Worm (Caenorhabditis elegans): ENCODE data around the gene nyn-3.

nyn-3 gene

DNA sequence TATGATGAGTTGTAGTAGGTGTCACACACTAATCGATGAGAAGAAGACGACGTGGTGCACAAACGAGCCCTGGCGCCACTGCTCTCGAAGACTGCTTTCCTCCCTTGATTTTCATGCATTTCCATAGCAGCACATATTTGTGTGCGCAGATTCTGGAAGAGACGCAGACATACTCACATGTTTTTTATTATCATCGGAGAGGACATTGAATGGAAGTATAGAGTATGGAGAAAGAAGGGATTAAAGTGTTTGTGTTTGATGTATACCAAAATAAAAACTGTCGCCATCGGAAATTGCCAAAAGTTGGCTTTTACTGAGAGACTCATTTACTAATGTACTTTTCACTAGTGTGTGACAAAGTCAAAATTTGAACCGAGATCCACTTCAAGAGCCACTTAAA lies 1.8 kb upstream of the nyn-3 start, which contains the start of gene mps-1:
Gene mps-1, minus strand, starts transcription at position 101 of the 400 bp plus-strand sequence.
- TF ChIP-seq klf-2 (GFP tag; conservative IDR thresholded peaks at IDR 0.05), result no peak
- no peak for TF ChIP-seq med-1 (GFP tag; optimal IDR thresholded peaks at IDR 0.05; ENCODE audit: insufficient read depth)
- no peak for TF ChIP-seq tab-1 (GFP tag; IDR thresholded peaks at IDR 0.05)
- TF ChIP-seq flt-1 (GFP tag; IDR thresholded peaks at IDR 0.05), result no peak
- no peak for TF ChIP-seq ref-1 (GFP tag; conservative IDR thresholded peaks at IDR 0.05)
- TF ChIP-seq T22C8.4 (GFP tag; IDR thresholded peaks at IDR 0.05), result no peak
- no peak for TF ChIP-seq ztf-23 (GFP tag; IDR thresholded peaks at IDR 0.05)
- TF ChIP-seq ztf-29 (GFP tag; IDR thresholded peaks at IDR 0.05), result no peak
- no peak for TF ChIP-seq cog-1 (tag; optimal IDR thresholded peaks at IDR 0.05)

DNA sequence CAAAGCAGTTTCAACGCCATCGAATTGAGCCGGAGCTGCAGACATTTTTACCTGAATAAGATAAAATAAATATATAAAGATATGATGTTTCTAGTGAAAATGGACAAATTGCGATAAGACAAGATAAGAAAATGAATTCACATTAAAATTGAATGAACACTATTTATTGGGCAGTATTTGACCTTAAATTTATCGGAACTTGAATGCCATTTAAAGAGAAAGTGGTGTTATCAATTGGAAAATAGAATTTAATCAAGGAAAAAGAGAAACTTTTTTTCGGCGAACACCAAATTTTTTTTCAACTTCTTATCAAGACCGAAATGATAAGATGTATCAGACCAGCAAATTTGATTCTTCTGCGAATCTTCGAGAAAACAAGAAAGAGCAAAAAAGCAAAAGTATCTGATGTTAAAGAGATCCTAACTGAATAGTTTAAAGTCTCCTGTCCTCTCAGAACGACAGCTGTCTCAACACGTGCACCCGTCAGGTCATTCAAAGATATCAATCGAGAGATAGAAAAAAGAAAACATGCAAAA lies 2.3 kb downstream of the nyn-3 start, which contains the start of gene upb-1:
Gene upb-1, minus strand, starts transcription at position 51 of the 536 bp plus-strand sequence.
- TF ChIP-seq flt-1 (GFP tag; IDR thresholded peaks at IDR 0.05) (no peak), T22C8.4 (GFP tag; IDR thresholded peaks at IDR 0.05) (no peak), ztf-23 (GFP tag; IDR thresholded peaks at IDR 0.05) (no peak), med-1 (GFP tag; optimal IDR thresholded peaks at IDR 0.05; ENCODE audit: insufficient read depth) (no peak), tab-1 (GFP tag; IDR thresholded peaks at IDR 0.05) (no peak), klf-2 (GFP tag; conservative IDR thresholded peaks at IDR 0.05) (no peak), ztf-29 (GFP tag; IDR thresholded peaks at IDR 0.05) (no peak), cog-1 (tag; optimal IDR thresholded peaks at IDR 0.05) (no peak), ref-1 (GFP tag; conservative IDR thresholded peaks at IDR 0.05) (no peak)

DNA sequence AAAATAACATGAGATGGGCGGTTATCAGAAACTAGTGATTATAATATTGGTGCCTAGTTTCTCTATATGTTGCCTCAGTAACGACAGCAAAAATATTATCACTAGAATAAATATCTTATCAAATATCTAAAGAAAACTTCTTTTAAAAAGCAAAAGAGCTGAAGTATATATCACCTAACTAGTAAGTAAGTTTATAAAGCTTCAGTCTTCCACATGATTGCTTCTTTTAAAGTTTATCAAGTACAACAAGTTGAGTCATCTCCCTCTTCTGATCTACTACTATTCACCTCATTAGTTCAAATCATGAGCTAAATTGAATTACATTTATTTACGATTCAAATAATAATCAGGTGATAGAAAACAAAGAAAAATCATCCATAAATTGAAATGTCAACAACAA lies 4.3 kb downstream of the nyn-3 start:
- TF ChIP-seq cog-1 (tag; optimal IDR thresholded peaks at IDR 0.05) (no peak), T22C8.4 (GFP tag; IDR thresholded peaks at IDR 0.05) (no peak), tab-1 (GFP tag; IDR thresholded peaks at IDR 0.05) (no peak), med-1 (GFP tag; optimal IDR thresholded peaks at IDR 0.05; ENCODE audit: insufficient read depth) (no peak), klf-2 (GFP tag; conservative IDR thresholded peaks at IDR 0.05) (no peak), ztf-29 (GFP tag; IDR thresholded peaks at IDR 0.05) (no peak), ref-1 (GFP tag; conservative IDR thresholded peaks at IDR 0.05) (no peak), flt-1 (GFP tag; IDR thresholded peaks at IDR 0.05) (no peak), ztf-23 (GFP tag; IDR thresholded peaks at IDR 0.05) (no peak)

DNA sequence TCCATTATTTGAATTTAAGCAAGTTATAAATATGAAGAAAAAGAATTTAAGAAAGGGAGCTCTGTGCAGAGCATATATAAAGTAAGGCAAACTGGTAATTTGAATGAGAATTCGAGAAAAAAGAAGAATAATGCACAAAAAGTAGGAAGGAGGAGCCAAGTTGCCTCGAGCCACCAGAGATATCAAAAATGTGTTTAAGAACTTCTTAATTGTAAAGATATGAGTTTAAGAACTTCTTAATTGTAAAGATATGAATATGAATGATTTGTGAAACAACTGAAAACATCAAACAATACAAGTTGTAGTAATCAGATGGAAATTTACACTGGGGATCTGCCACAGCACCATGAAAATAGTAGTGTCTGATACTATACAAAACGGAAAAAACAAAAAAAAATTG lies 5.6 kb downstream of the nyn-3 start, which contains the start of gene F13H8.6:
Gene F13H8.6, minus strand, starts transcription at position 101 of the 400 bp plus-strand sequence.
- TF ChIP-seq ztf-23 (GFP tag; IDR thresholded peaks at IDR 0.05) (no peak), ztf-29 (GFP tag; IDR thresholded peaks at IDR 0.05) (no peak), tab-1 (GFP tag; IDR thresholded peaks at IDR 0.05) (no peak), T22C8.4 (GFP tag; IDR thresholded peaks at IDR 0.05) (no peak), klf-2 (GFP tag; conservative IDR thresholded peaks at IDR 0.05) (no peak), ref-1 (GFP tag; conservative IDR thresholded peaks at IDR 0.05) (no peak), cog-1 (tag; optimal IDR thresholded peaks at IDR 0.05) (no peak), med-1 (GFP tag; optimal IDR thresholded peaks at IDR 0.05; ENCODE audit: insufficient read depth) (no peak), flt-1 (GFP tag; IDR thresholded peaks at IDR 0.05) (no peak)

ce11 chrII:6283074-6283473 lies 9.4 kb downstream of the nyn-3 start, which contains the start of gene F13H8.1:
F13H8.1 (plus strand) TSS chrII:6283384.
- TF ChIP-seq cog-1 (tag; optimal IDR thresholded peaks at IDR 0.05) (no peak), klf-2 (GFP tag; conservative IDR thresholded peaks at IDR 0.05) (no peak), med-1 (GFP tag; optimal IDR thresholded peaks at IDR 0.05; ENCODE audit: insufficient read depth) (no peak), ztf-29 (GFP tag; IDR thresholded peaks at IDR 0.05) (no peak), flt-1 (GFP tag; IDR thresholded peaks at IDR 0.05) (no peak), ztf-23 (GFP tag; IDR thresholded peaks at IDR 0.05) (no peak), ref-1 (GFP tag; conservative IDR thresholded peaks at IDR 0.05) (no peak), T22C8.4 (GFP tag; IDR thresholded peaks at IDR 0.05) (no peak), tab-1 (GFP tag; IDR thresholded peaks at IDR 0.05) (no peak)

- TF ChIP-seq med-1 (GFP tag; optimal IDR thresholded peaks at IDR 0.05; ENCODE audit: insufficient read depth) (no peak), flt-1 (GFP tag; IDR thresholded peaks at IDR 0.05) (no peak), klf-2 (GFP tag; conservative IDR thresholded peaks at IDR 0.05) (no peak), ref-1 (GFP tag; conservative IDR thresholded peaks at IDR 0.05) (no peak), ztf-23 (GFP tag; IDR thresholded peaks at IDR 0.05) (no peak), cog-1 (tag; optimal IDR thresholded peaks at IDR 0.05) (no peak), ztf-29 (GFP tag; IDR thresholded peaks at IDR 0.05) (no peak)
Observed at ce11 chrII:6281903-6282302, 10.5 kb downstream of the nyn-3 start.

ce11 chrII:6281002-6281401 lies 11.4 kb downstream of the nyn-3 start, which contains the start of gene scly-1:
scly-1 (minus strand) TSS chrII:6281102.
- TF ChIP-seq ref-1 (GFP tag; conservative IDR thresholded peaks at IDR 0.05), result no peak
- TF ChIP-seq klf-2 (GFP tag; conservative IDR thresholded peaks at IDR 0.05), result no peak
- TF ChIP-seq tab-1 (GFP tag; IDR thresholded peaks at IDR 0.05), result no peak
- TF ChIP-seq ztf-23 (GFP tag; IDR thresholded peaks at IDR 0.05), result no peak
- TF ChIP-seq flt-1 (GFP tag; IDR thresholded peaks at IDR 0.05), result no peak
- no peak for TF ChIP-seq med-1 (GFP tag; optimal IDR thresholded peaks at IDR 0.05; ENCODE audit: insufficient read depth)
- TF ChIP-seq ztf-29 (GFP tag; IDR thresholded peaks at IDR 0.05), result no peak
- TF ChIP-seq T22C8.4 (GFP tag; IDR thresholded peaks at IDR 0.05), result no peak
- no peak for TF ChIP-seq cog-1 (tag; optimal IDR thresholded peaks at IDR 0.05)

- TF ChIP-seq ztf-23 (GFP tag; IDR thresholded peaks at IDR 0.05) (no peak), klf-2 (GFP tag; conservative IDR thresholded peaks at IDR 0.05) (no peak), T22C8.4 (GFP tag; IDR thresholded peaks at IDR 0.05) (no peak), flt-1 (GFP tag; IDR thresholded peaks at IDR 0.05) (no peak), tab-1 (GFP tag; IDR thresholded peaks at IDR 0.05) (no peak), cog-1 (tag; optimal IDR thresholded peaks at IDR 0.05) (no peak)
Observed at ce11 chrII:6273916-6274315, 18.5 kb downstream of the nyn-3 start, which contains the start of gene bpl-1. bpl-1 (plus strand) TSS chrII:6274216.

DNA sequence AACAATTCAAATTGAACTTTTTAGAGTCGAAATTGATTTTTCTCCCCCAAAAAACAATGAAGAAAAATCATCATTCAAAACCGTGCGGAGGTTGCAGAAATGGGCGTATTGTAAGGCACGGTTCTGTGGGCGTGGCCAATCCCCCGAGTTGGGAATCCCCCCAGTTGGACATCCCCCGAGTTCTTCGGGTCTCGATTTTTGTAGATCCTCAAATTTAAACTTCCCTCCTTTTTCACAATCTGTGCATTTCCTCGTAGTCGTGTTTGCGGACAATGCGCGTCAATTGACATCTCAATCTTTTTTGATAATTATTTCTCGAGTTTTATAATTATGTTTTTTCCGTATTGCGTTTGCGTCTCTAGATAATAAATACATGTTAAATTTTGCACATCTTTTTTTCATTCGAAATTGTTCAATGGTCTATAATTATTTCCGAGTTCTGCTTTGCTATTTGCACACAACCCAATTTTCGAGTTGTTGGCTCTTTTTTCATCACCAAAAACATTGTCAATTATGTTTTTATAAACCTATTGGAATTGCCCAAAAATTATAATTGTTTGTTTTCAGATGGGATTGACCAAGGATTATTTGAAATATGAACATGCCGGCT lies 22.5 kb downstream of the nyn-3 start, which contains the start of gene F13H8.2:
Gene F13H8.2, plus strand, starts transcription at position 560 of the 610 bp plus-strand sequence.
- TF ChIP-seq med-1 (GFP tag; optimal IDR thresholded peaks at IDR 0.05; ENCODE audit: insufficient read depth), result no peak
- TF ChIP-seq tab-1 (GFP tag; IDR thresholded peaks at IDR 0.05), result peak; percentile 35; the same call in 1 of the 2 replicates
- peak; percentile 25; the same call in 1 of the 2 replicates for TF ChIP-seq T22C8.4 (GFP tag; IDR thresholded peaks at IDR 0.05)
- TF ChIP-seq flt-1 (GFP tag; IDR thresholded peaks at IDR 0.05), result peak; percentile 81
- TF ChIP-seq klf-2 (GFP tag; conservative IDR thresholded peaks at IDR 0.05), result 0 out of 2 replicates have a peak, but pooled peaks have one; percentile 37
- TF ChIP-seq ztf-23 (GFP tag; IDR thresholded peaks at IDR 0.05), result peak; percentile 86; the same call in 1 of the 2 replicates
- peak; percentile 43 for TF ChIP-seq cog-1 (tag; optimal IDR thresholded peaks at IDR 0.05)
- TF ChIP-seq ref-1 (GFP tag; conservative IDR thresholded peaks at IDR 0.05), result no peak
- TF ChIP-seq ztf-29 (GFP tag; IDR thresholded peaks at IDR 0.05), result no peak

Measured in whole organism, midembryonic.